Worm (Caenorhabditis elegans) whole organism, midembryonic: Measurements from ENCODE around the gene col-171.

ENCODE experiments used
- cog-1 ChIP-seq: sonication (generic microtip); optimal IDR thresholded peaks from 2 replicates; lab custom pipeline; 2016; ENCODE audit warnings: missing genetic modification characterization, missing compliant biosample characterization
- flt-1 ChIP-seq: fragments of 200-800 bp; sonication (Bioruptor generic); IDR thresholded peaks from 2 replicates; pipeline ENCODE4 v1.3.6; 2022; ENCODE audit warnings: missing genetic modification characterization, missing compliant biosample characterization
- klf-2 ChIP-seq: fragments of 200-800 bp; sonication (Bioruptor generic); conservative IDR thresholded peaks from 2 replicates; pipeline ENCODE4 v1.3.6; 2022; ENCODE audit warnings: missing genetic modification reagents, missing genetic modification characterization, missing compliant biosample characterization
- med-1 ChIP-seq: sonication (generic microtip); optimal IDR thresholded peaks from 2 replicates; lab custom pipeline; 2017; ENCODE audit warnings: missing genetic modification characterization, mild to moderate bottlenecking, missing compliant biosample characterization, antibody characterized with exemption, missing genetic modification reagents; ENCODE audit not compliant: insufficient read depth
- ref-1 ChIP-seq: fragments of 200-800 bp; sonication (Bioruptor generic); conservative IDR thresholded peaks from 2 replicates; pipeline ENCODE4 v1.3.6; 2022; ENCODE audit warnings: missing genetic modification reagents, missing genetic modification characterization, missing compliant biosample characterization
- tab-1 ChIP-seq: fragments of 200-800 bp; sonication (Bioruptor generic); IDR thresholded peaks from 2 replicates; pipeline ENCODE4 v1.3.6; 2022; ENCODE audit warnings: missing genetic modification characterization, missing compliant biosample characterization
- ztf-23 ChIP-seq: fragments of 200-800 bp; sonication (Bioruptor generic); IDR thresholded peaks from 2 replicates; pipeline ENCODE4 v1.3.6; 2022; ENCODE audit warnings: missing genetic modification reagents, missing genetic modification characterization, missing compliant biosample characterization
- ztf-29 ChIP-seq: fragments of 200-800 bp; sonication (Bioruptor generic); IDR thresholded peaks from 2 replicates; pipeline ENCODE4 v1.3.6; 2022; ENCODE audit warnings: missing genetic modification reagents, missing genetic modification characterization, missing compliant biosample characterization

- TF ChIP-seq tab-1 (GFP tag; lab: Robert Waterston, UW) (no peak), ztf-23 (GFP tag; lab: Robert Waterston, UW) (no peak), flt-1 (no peak), ztf-29 (no peak), med-1 (no peak), ref-1 (GFP tag; lab: Robert Waterston, UW) (no peak), klf-2 (GFP tag; lab: Robert Waterston, UW) (no peak), cog-1 (no peak)
Observed at ce11 chrX:6320887-6321286, 13.2 kb upstream of the col-171 start.
